Fruit fly (Drosophila melanogaster): ENCODE data around the gene CG31142.

Gene CG31142

dm6 chr3R:23919366-23919765, 9.7 kb upstream of the CG31142 start (continued):
- TF ChIP-seq CG8924 (tag; optimal IDR thresholded peaks at IDR 0.05) (peak; percentile 38), nom (GFP tag; optimal IDR thresholded peaks at IDR 0.05) (peak; percentile 38), Ssrp (tag; optimal IDR thresholded peaks at IDR 0.05) (no peak), CG18011 (GFP tag; optimal IDR thresholded peaks at IDR 0.05) (peak; percentile 8), nerfin-1 (tag; optimal IDR thresholded peaks at IDR 0.05) (peak; percentile 43), CG11723 (GFP tag; optimal IDR thresholded peaks at IDR 0.05) (peak; percentile 46), chm (GFP tag; IDR thresholded peaks at IDR 0.05) (0 out of 2 replicates have a peak, but pooled peaks have one; percentile 35), Med (GFP tag) (no peak), hkb (optimal IDR thresholded peaks at IDR 0.05) (no peak), hkb (GFP tag; IDR thresholded peaks at IDR 0.05) (peak; percentile 43; the same call in 1 of the 2 replicates), kah (GFP tag; optimal IDR thresholded peaks at IDR 0.05) (peak; percentile 55), schlank (tag; optimal IDR thresholded peaks at IDR 0.05) (peak; percentile 69), Kr (GFP tag; optimal IDR thresholded peaks at IDR 0.05) (peak; percentile 45), ase (GFP tag; IDR thresholded peaks at IDR 0.05) (0 out of 3 replicates have a peak, but pooled peaks have one; percentile 13), unpg (GFP tag; optimal IDR thresholded peaks at IDR 0.05) (peak; percentile 55), wek (GFP tag; optimal IDR thresholded peaks at IDR 0.05) (peak; percentile 80), sqz (GFP tag; optimal IDR thresholded peaks at IDR 0.05) (peak; percentile 62), gcm (GFP tag; optimal IDR thresholded peaks at IDR 0.05) (peak; percentile 0), gsb (GFP tag; IDR thresholded peaks at IDR 0.05) (0 out of 2 replicates have a peak, but pooled peaks have one; percentile 28), ap (GFP tag; IDR thresholded peaks at IDR 0.05) (no peak), CG8944 (GFP tag; optimal IDR thresholded peaks at IDR 0.05) (no peak), CoRest (tag; optimal IDR thresholded peaks at IDR 0.05) (peak; percentile 19), chinmo (GFP tag; IDR thresholded peaks at IDR 0.05; ENCODE audit: partially characterized antibody) (0 out of 4 replicates have a peak, but pooled peaks have one; percentile 39), CG13775 (GFP tag; optimal IDR thresholded peaks at IDR 0.05) (peak; percentile 3), Atf6 (GFP tag; IDR thresholded peaks at IDR 0.05) (peak; percentile 39; the same call in 1 of the 2 replicates), HLH3B (GFP tag; IDR thresholded peaks at IDR 0.05) (peak; percentile 24; the same call in 1 of the 2 replicates), tup (GFP tag; optimal IDR thresholded peaks at IDR 0.05) (no peak), sd (tag; optimal IDR thresholded peaks at IDR 0.05) (peak; percentile 23), Fer3 (tag; optimal IDR thresholded peaks at IDR 0.05) (peak; percentile 51), nau (GFP tag; optimal IDR thresholded peaks at IDR 0.05) (peak; percentile 79), CG18619 (GFP tag; optimal IDR thresholded peaks at IDR 0.05) (peak; percentile 54), Hey (tag; optimal IDR thresholded peaks at IDR 0.05) (peak; percentile 17), jing (GFP tag; optimal IDR thresholded peaks at IDR 0.05) (no peak), CG34422 (GFP tag; IDR thresholded peaks at IDR 0.05) (no peak; the same call in 2 of the 3 replicates), CG17361 (GFP tag; IDR thresholded peaks at IDR 0.05) (0 out of 3 replicates have a peak, but pooled peaks have one; percentile 16), row (GFP tag; IDR thresholded peaks at IDR 0.05) (no peak), Eip74EF (GFP tag; optimal IDR thresholded peaks at IDR 0.05) (peak in 1 of 2 experiments; percentile 28), CG15269 (tag; optimal IDR thresholded peaks at IDR 0.05) (peak; percentile 50), CG6854 (GFP tag; optimal IDR thresholded peaks at IDR 0.05) (peak; percentile 40), Fer1 (GFP tag; optimal IDR thresholded peaks at IDR 0.05) (peak; percentile 85), CG14014 (GFP tag; IDR thresholded peaks at IDR 0.05) (peak; percentile 67; the same call in 1 of the 2 replicates), org-1 (GFP tag; optimal IDR thresholded peaks at IDR 0.05) (peak; percentile 47), Hr78 (GFP tag; optimal IDR thresholded peaks at IDR 0.05) (peak in 1 of 2 experiments; percentile 48), fd64A (GFP tag; optimal IDR thresholded peaks at IDR 0.05) (peak; percentile 68), CG7839 (tag; optimal IDR thresholded peaks at IDR 0.05) (peak; percentile 20), Bgb (GFP tag; IDR thresholded peaks at IDR 0.05; ENCODE audit: partially characterized antibody) (no peak), CG12769 (tag; optimal IDR thresholded peaks at IDR 0.05) (peak; percentile 56), CG31365 (tag; optimal IDR thresholded peaks at IDR 0.05) (peak; percentile 69)

All from whole organism, embryonic.